Worm (Caenorhabditis elegans): ENCODE data around the gene T22F3.2.

- no peak for TF ChIP-seq aly-1 (tag; optimal IDR thresholded peaks at IDR 0.05)
- TF ChIP-seq pes-1 (GFP tag; IDR thresholded peaks at IDR 0.05): no peak
- TF ChIP-seq ama-1 (optimal IDR thresholded peaks at IDR 0.05): no peak
- no peak for TF ChIP-seq tbx-37 (GFP tag; conservative IDR thresholded peaks at IDR 0.05)
- no peak for TF ChIP-seq F13C5.2 (tag; optimal IDR thresholded peaks at IDR 0.05)
- TF ChIP-seq tra-4 (tag; optimal IDR thresholded peaks at IDR 0.05): no peak
- TF ChIP-seq sea-1 (GFP tag; conservative IDR thresholded peaks at IDR 0.05): no peak
- no peak for TF ChIP-seq ets-7 (tag; optimal IDR thresholded peaks at IDR 0.05)
- TF ChIP-seq hmbx-1 (tag; optimal IDR thresholded peaks at IDR 0.05): no peak
- no peak for TF ChIP-seq ceh-36 (tag; optimal IDR thresholded peaks at IDR 0.05)
- no peak for TF ChIP-seq flt-1 (GFP tag; IDR thresholded peaks at IDR 0.05)
These were observed 34.7 kb upstream of the T22F3.2 start, which contains the start of gene grl-28 for ce11 chrV:3551765-3552164.
